Fruit fly (Drosophila melanogaster): ENCODE results near the gene CG42507.

Gene CG42507

DNA sequence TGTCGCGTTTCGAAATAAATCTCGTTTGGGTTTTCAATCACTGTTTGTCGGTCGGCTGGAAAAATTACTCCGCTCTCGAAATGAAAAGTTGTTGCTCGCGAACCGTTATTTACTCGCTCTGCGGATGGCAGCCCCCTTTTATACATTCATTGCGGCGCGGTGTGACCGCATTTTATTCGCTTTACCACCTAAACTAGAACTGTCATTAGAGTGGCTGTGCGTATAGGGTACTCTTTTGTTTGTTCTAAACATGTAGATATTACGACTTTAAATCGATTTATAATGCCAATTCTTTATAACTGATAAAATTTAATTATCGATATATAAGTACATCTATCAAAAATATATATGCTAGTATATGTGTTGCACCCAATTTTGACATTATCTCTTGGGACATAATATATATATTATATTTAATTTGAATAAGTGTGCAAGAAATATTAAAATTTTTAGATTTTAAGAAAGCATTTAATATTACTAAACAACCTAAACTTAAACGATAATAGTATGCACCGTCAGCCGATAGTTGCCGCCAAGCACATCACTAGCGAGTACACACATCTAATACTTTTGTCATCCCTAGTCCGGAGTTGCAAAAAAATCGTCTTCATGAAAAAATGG lies 28.6 kb upstream of the CG42507 start, which contains the start of the genes bmm and Tdrd3 (continued):
- TF ChIP-seq CG13296 (GFP tag; optimal IDR thresholded peaks at IDR 0.05) (peak; percentile 77), Lpt (GFP tag; optimal IDR thresholded peaks at IDR 0.05) (no peak), BtbVII (GFP tag; optimal IDR thresholded peaks at IDR 0.05) (no peak), ems (GFP tag; optimal IDR thresholded peaks at IDR 0.05) (no peak), Taf1 (GFP tag; IDR thresholded peaks at IDR 0.05) (peak; percentile 55; the same call in 1 of the 2 replicates), Meics (GFP tag; optimal IDR thresholded peaks at IDR 0.05) (peak; percentile 89), gcm2 (GFP tag; optimal IDR thresholded peaks at IDR 0.05) (no peak), CG4730 (GFP tag; IDR thresholded peaks at IDR 0.05) (peak; percentile 50; the same call in 1 of the 2 replicates), CG11398 (GFP tag; optimal IDR thresholded peaks at IDR 0.05) (no peak), D19B (GFP tag; optimal IDR thresholded peaks at IDR 0.05) (peak; percentile 38), Fer2 (tag; optimal IDR thresholded peaks at IDR 0.05) (peak; percentile 80), Atf-2 (GFP tag; optimal IDR thresholded peaks at IDR 0.05) (no peak), Asciz (GFP tag; optimal IDR thresholded peaks at IDR 0.05) (peak; percentile 63), CG6813 (GFP tag; optimal IDR thresholded peaks at IDR 0.05) (peak; percentile 30), tio (GFP tag; optimal IDR thresholded peaks at IDR 0.05) (peak; percentile 71), Ada2b (GFP tag; IDR thresholded peaks at IDR 0.05) (peak; percentile 63), Hsf (GFP tag; optimal IDR thresholded peaks at IDR 0.05) (peak; percentile 66), aop (GFP tag; IDR thresholded peaks at IDR 0.05) (no peak), row (GFP tag; IDR thresholded peaks at IDR 0.05) (peak; percentile 97), pfk (GFP tag; optimal IDR thresholded peaks at IDR 0.05) (no peak), lab (GFP tag; optimal IDR thresholded peaks at IDR 0.05) (peak; percentile 73), grn (GFP tag; optimal IDR thresholded peaks at IDR 0.05) (no peak), CG32767 (GFP tag; IDR thresholded peaks at IDR 0.05) (peak; percentile 55), ewg (GFP tag; optimal IDR thresholded peaks at IDR 0.05) (peak; percentile 53), CG42726 (GFP tag; IDR thresholded peaks at IDR 0.05; ENCODE audit: partially characterized antibody) (peak; percentile 86), p53 (GFP tag; optimal IDR thresholded peaks at IDR 0.05) (no peak), Dbx (GFP tag; IDR thresholded peaks at IDR 0.05) (peak; percentile 83), bab2 (GFP tag; optimal IDR thresholded peaks at IDR 0.05) (peak; percentile 65), vnd (GFP tag; IDR thresholded peaks at IDR 0.05; ENCODE audit: partially characterized antibody) (peak; percentile 84), zen (tag; optimal IDR thresholded peaks at IDR 0.05) (peak; percentile 90), CG10366 (GFP tag; IDR thresholded peaks at IDR 0.05) (peak; percentile 71), dmrt11E (tag; optimal IDR thresholded peaks at IDR 0.05) (peak; percentile 86), CG7271 (tag; optimal IDR thresholded peaks at IDR 0.05) (peak; percentile 46), CG12769 (tag; optimal IDR thresholded peaks at IDR 0.05) (no peak), az2 (GFP tag; optimal IDR thresholded peaks at IDR 0.05) (peak; percentile 80), cwo (GFP tag; optimal IDR thresholded peaks at IDR 0.05) (peak; percentile 69), lmd (GFP tag; IDR thresholded peaks at IDR 0.05) (peak; percentile 84), toy (GFP tag; IDR thresholded peaks at IDR 0.05) (no peak), Aef1 (GFP tag; IDR thresholded peaks at IDR 0.05) (peak; percentile 75), CG4360 (GFP tag; IDR thresholded peaks at IDR 0.05) (no peak), MESR4 (GFP tag; optimal IDR thresholded peaks at IDR 0.05) (peak; percentile 33), bowl (GFP tag; IDR thresholded peaks at IDR 0.05) (no peak), NFAT (GFP tag; IDR thresholded peaks at IDR 0.05) (peak; percentile 89), CG8478 (optimal IDR thresholded peaks at IDR 0.05) (no peak), kni (GFP tag; optimal IDR thresholded peaks at IDR 0.05) (peak; percentile 45), Dip2 (GFP tag; IDR thresholded peaks at IDR 0.05) (no peak), CG17912 (GFP tag; optimal IDR thresholded peaks at IDR 0.05) (no peak), CG14050 (GFP tag; IDR thresholded peaks at IDR 0.05) (no peak), CoRest (tag; optimal IDR thresholded peaks at IDR 0.05) (peak; percentile 95), Atf6 (GFP tag; IDR thresholded peaks at IDR 0.05) (peak; percentile 41; the same call in 1 of the 2 replicates), lilli (GFP tag; optimal IDR thresholded peaks at IDR 0.05) (peak; percentile 83)
